Fruit fly (Drosophila melanogaster): ENCODE results near the gene CG2680.

CG2680 gene

DNA sequence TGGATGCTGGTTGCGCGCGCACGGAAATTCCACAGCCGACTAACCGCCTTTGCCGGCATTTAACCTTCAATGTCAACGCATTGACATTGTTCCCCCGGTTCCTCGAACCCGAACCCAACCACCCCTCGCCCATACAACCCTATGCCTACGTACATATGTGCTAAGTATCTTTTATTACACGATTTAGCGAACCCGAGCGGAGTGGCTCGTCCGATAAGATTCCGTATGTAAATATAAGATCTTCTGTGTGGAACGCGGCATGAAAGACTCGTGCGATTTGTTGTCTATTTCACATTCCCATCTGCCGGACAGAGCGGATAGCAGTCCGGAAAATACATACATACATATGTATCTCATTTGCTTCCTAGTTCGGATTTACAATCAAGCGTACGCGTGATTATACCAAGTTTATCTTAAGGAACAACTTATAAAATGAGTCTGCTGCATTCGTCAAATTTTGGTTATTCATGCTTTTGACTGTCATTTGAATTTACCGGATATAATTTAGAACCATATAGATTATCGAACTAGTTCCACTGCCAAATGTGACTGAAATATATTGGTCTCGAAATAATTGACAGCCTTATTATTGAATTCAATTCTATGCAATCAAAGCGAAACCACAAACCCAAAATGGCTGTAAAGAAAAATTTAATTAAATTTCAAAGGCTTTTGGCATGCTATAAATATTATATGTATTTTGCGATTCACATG is at the start of gene CG2680:
CG2680 (minus strand) TSS at position 51 of the 714 bp plus-strand sequence.
- TF ChIP-seq CG17801 (GFP tag; optimal IDR thresholded peaks at IDR 0.05; ENCODE audit: partially characterized antibody), result no peak

DNA sequence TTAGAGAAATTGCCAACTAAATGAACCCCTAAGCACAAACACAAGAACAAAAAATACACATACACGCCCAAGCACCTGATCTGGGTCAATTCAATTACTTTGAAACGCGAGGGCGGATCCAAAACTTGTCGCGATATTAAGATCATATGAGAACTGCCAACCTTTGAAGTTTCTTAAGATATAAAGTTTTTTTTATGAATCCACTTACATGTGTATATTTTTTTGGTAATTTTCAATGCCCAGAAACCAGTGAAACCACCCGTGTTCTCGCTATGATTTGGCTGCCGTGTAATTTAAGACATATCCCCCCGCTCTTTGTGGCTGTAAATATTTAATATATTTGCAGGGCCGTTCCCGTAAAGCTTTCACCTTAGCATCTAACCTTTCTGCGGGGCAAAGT is 42.5 kb upstream of the CG2680 start:
- no peak for TF ChIP-seq CG17801 (GFP tag; optimal IDR thresholded peaks at IDR 0.05; ENCODE audit: partially characterized antibody)

DNA sequence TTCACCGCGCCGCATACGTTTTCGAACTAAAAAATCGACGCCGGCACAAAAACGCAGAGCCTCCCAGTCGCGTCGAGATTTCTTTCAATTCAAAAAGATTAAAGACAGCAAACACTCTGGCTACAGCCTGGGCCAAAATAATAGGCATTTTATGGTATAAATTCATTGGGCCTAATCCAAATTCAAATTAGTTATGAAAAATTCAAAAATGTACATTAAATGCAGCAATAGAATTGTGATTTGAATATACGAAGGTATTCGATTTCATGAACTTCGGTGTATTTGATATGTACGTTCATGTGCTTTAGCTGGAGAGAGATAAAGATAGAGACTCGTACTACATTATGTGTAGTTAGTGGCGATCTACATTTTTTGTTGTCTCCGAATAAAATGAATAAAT is 36.8 kb upstream of the CG2680 start, which contains the start of gene Syx4:
Syx4 (minus strand) TSS at position 35 of the 400 bp plus-strand sequence.
- TF ChIP-seq CG17801 (GFP tag; optimal IDR thresholded peaks at IDR 0.05; ENCODE audit: partially characterized antibody), result peak; percentile 73

DNA sequence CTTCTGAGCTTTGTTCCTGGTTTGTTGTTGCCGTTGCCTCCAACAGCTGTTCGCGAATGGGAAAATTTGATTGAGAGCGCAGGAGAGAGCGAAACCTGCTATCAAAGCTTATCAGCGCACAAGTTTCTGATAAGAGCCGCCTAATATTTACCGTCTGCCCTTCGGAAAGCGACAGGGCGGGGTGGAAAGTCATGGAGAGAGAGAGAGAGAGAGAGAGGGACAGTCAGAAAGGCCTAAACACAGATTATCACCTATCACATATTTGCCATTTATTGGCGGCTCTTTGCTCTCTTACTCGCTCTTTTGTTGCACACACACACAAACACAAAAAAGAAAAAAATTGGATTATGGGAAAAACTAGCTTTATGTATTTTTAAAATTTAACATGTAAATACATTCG is 36.4 kb upstream of the CG2680 start:
- TF ChIP-seq CG17801 (GFP tag; optimal IDR thresholded peaks at IDR 0.05; ENCODE audit: partially characterized antibody), result no peak

DNA sequence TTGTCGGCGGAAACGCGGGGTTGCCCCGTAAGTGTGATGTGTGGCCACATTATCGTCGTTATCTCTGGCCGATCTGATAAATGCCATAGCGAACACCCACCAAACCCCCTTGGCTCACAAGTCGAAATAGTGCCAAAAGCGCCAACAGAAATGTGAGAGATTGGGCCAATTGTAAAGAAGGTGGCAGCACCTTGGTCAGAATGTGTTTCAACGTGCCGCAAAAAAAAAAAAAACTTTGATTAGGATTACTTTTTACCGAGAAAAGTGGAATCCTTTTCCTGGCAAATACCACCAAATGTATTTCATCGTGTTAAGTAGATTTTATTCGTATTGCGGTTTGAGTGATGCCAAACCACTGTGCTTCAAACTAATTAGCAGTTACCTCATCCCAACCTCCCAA is 35.8 kb upstream of the CG2680 start:
- TF ChIP-seq CG17801 (GFP tag; optimal IDR thresholded peaks at IDR 0.05; ENCODE audit: partially characterized antibody), result peak; percentile 24

DNA sequence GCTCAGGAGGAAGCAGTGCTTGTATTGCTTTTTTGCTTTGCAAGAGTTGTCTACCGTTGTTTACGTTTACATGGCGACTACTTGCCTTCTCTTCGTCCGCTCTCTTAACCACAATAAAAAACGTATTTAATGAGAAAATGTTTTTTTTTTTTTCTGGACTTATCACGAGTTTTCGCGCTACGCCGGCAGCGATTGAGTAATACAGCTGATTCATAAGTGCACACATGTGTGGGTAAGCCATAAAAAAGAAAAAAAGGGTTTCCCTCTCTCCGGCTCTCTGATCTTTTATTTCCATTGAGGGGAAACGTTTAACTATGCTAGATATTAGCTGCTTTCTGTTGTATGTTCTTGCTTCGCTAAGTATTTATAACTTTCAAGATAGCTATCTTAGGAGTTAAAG is 34.8 kb upstream of the CG2680 start:
- TF ChIP-seq CG17801 (GFP tag; optimal IDR thresholded peaks at IDR 0.05; ENCODE audit: partially characterized antibody), result peak; percentile 86

DNA sequence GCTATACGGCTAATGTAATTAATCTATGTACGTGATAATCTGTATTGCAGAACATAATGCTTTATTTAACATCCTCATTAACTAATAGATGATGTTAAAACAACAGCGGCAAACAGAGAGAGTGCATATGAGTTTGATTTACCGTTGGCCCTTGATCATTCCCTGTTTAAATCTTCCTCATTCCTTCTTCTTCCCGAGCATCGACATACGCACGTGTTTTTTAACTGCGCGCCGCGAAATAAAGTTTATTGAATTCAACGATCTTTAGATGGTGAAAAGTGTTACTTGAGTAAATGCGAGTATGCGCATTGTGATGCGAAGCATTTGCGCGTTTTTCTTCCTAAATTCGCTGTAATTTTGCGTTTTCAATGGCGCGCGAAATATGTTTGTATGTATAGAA is 32.9 kb upstream of the CG2680 start, which contains the start of gene kirre:
kirre (plus strand) TSS at position 301 of the 400 bp plus-strand sequence.
- TF ChIP-seq CG17801 (GFP tag; optimal IDR thresholded peaks at IDR 0.05; ENCODE audit: partially characterized antibody), result no peak

DNA sequence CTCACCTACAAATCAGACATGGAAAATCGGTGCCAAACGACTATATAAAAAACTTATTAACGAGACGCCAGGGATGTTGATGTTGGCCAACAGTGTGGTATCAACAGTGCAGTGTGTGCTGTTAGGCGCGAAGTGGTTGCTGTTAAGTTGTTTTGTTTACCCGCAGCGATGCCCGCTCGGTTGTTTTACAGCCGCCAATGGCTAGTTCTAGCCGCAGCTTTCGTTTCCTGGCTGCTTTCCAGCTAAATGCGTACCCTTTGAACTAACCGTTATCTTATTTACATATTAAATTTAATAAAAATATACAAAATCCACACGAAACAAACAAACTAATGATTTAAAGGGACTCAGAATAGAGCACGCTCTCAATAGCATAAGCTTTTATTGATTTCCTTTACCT is 31.4 kb upstream of the CG2680 start, which contains the start of gene crm:
crm (minus strand) TSS at position 111 of the 400 bp plus-strand sequence.
- no peak for TF ChIP-seq CG17801 (GFP tag; optimal IDR thresholded peaks at IDR 0.05; ENCODE audit: partially characterized antibody)

DNA sequence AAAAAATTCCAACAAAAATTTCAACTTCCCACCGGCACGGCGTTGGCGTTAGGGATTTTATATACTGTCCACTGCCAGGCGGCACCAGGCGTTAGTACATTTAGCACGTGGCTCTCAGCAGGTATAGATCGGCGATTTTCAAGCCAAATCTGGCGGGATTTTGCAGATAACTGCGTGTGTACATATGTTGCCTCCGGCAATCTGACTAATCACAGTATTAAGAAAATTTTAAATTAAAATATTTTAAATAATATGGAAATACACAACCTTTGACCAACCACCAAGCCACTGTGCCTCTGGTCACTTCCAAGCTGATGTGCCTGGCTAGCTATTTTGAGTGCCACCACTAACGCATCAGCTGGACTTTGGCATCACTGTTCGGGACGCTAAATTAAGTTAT is 24.9 kb upstream of the CG2680 start, which contains the start of the genes ttm50 and CG2712:
ttm50 (minus strand) TSS at position 64 of the 400 bp plus-strand sequence.
CG2712 (plus strand) TSS at position 343 of the 400 bp plus-strand sequence.
- TF ChIP-seq CG17801 (GFP tag; optimal IDR thresholded peaks at IDR 0.05; ENCODE audit: partially characterized antibody), result peak; percentile 60

DNA sequence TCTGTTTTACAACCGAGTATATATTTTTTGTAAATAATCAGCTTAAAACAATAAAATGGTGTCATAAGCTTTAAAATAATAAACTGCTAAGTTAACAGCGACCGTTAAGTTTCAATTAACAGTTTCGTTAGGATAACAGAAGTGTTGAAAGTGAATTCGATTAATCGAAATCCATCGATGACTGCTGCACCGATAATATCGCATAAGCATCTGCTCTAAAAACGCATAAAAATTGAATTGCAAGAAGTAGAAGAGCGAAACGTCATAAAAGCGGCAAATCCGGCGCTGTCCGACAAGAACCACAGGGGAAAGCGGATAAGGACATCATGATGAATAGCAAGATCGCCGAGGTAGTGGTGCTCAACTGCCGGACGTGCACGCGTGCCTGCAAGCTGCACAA is 20.3 kb upstream of the CG2680 start, which contains the start of gene dwg:
dwg (plus strand) TSS at position 193 of the 400 bp plus-strand sequence.
- peak; percentile 26 for TF ChIP-seq CG17801 (GFP tag; optimal IDR thresholded peaks at IDR 0.05; ENCODE audit: partially characterized antibody)

DNA sequence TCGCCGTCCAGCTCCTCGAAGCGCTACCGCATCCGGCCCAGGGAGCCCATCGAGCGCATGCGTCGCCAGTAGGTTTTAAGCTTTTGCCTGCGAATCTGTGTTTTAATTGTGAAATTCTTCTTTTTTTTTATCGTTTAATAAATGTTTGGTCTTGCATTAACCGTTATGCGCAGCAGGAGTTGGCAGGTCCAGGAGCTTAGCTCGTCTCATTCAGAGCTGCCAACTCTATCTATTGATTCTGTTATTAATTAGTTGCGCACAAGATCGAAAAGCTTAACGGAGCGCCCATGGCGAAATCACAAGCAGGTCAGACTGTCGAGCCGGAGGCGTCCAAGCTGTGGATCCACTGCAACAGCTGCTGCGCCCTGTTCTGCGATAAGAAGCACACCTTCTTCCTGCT is 19.2 kb upstream of the CG2680 start, which contains the start of gene vilya:
vilya (plus strand) TSS at position 259 of the 400 bp plus-strand sequence.
- no peak for TF ChIP-seq CG17801 (GFP tag; optimal IDR thresholded peaks at IDR 0.05; ENCODE audit: partially characterized antibody)

DNA sequence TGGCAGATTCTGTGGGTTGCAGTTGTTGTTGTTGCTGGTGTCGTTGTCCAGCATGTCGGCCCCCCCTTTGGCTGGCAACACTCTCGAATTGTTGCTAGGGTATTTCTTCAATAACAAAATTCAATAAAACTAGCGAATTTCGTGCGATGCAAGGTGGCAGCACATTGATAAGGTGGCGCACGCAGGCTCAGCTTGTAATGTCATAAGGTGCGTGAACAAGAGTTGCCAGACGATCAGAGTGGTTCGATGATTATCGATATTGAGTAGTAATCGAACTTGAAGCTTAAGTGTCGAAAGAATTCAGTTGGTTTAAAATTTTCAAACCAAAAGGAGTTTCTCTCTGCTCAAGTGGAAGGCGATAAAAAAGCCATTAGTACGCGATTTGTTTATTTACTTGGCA is 12.9 kb upstream of the CG2680 start, which contains the start of gene CG2701:
CG2701 (minus strand) TSS at position 206 of the 400 bp plus-strand sequence.
- TF ChIP-seq CG17801 (GFP tag; optimal IDR thresholded peaks at IDR 0.05; ENCODE audit: partially characterized antibody), result peak; percentile 38

DNA sequence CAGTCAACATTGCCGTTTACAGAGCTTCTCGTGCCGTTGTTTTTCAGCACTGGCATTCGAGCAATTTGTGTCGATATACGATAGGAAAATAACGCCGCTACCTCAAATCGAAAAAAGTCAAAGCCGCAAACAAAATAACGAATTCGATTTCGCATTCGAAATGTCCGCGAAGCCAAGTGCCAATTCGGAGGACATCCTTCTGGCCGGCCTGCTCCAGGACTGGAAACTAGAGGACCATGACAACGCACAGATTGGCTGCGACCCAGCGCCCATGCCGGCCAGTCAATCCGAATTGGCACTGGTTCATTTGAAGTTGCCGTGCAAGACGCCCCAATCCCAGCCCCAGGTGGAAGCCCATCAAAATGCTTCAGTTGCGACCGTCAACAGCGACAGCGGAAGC is 7.5 kb upstream of the CG2680 start:
- TF ChIP-seq CG17801 (GFP tag; optimal IDR thresholded peaks at IDR 0.05; ENCODE audit: partially characterized antibody), result peak; percentile 65

DNA sequence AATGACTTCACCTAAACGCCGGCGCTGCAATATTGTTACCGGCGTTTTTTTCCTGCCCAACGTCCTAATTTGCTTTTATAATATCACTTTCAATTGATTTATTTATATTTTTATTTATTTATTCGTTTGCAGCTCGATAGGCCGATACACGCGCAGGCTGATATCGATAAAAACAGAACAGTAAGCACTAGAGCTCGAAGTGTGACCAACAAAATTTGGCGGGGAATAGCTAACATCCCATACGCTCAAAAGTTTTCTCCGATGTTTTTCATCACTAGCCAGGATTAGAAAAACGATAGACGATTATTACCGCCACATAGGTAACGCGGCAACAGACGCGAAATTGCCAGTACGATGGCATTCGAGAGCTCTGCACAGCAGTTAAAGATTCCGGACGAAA is 6.5 kb upstream of the CG2680 start, which contains the start of the genes CG2685 and CG2694:
CG2685 (minus strand) TSS at position 185 of the 400 bp plus-strand sequence.
CG2694 (plus strand) TSS at position 304 of the 400 bp plus-strand sequence.
- peak; percentile 29 for TF ChIP-seq CG17801 (GFP tag; optimal IDR thresholded peaks at IDR 0.05; ENCODE audit: partially characterized antibody)

DNA sequence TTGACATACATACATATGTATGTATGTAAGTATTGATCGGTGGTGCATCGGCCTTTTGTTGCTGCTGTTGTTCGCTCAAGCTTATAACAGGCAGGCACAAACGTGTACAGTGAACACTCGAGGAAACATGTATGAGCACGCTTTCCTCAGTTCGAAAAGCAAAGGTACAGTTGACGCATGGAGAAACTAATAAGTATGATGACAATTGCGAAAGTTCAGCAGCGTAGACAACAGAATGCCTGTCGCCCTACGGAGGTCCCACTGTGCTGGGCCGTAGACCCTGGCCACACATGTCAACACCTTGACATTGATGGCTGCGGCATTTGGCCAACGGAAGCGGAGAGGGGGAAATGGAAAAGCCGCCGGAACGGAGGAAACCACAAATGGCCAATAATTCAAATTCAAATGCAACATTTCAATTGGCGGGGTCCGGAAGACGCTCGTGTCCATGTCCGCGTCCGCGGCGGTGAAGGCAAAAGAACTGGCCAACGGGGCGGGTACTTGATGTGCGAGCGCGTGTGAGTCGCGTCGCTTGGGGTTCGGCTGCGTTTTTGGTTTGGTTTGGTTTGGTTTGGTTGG is 1.0 kb upstream of the CG2680 start, which contains the start of gene CG2681:
CG2681 (plus strand) TSS at position 529 of the 579 bp plus-strand sequence.
- TF ChIP-seq CG17801 (GFP tag; optimal IDR thresholded peaks at IDR 0.05; ENCODE audit: partially characterized antibody), result no peak

Data from ovary, adult (tissue).